Fruit fly (Drosophila melanogaster) whole organism, embryonic: ENCODE measurements around the gene dome.

ENCODE experiments used
- ATbp ChIP-seq: fragments of 200-800 bp; sonication (Bioruptor generic); optimal IDR thresholded peaks from 2 replicates; lab custom pipeline; 2017; ENCODE audit warnings: missing biosample characterization, mild to moderate bottlenecking, missing genetic modification characterization, missing genetic modification reagents
- Atf-2 ChIP-seq: fragments of 200-800 bp; sonication (Bioruptor generic); optimal IDR thresholded peaks from 2 replicates; lab custom pipeline; 2016; ENCODE audit warnings: missing biosample characterization, missing genetic modification characterization
- Awh ChIP-seq: fragments of 200-800 bp; sonication (Bioruptor generic); IDR thresholded peaks from 2 replicates; pipeline ENCODE4, ENCODE4 v1.3.6; 2022; ENCODE audit warnings: missing biosample characterization, missing genetic modification characterization
- CG10979 ChIP-seq: fragments of 200-800 bp; sonication (Bioruptor generic); optimal IDR thresholded peaks from 2 replicates; lab custom pipeline; 2018; ENCODE audit warnings: missing biosample characterization, mild to moderate bottlenecking, missing genetic modification characterization, moderate library complexity
- CG11723 ChIP-seq: fragments of 200-800 bp; sonication (Bioruptor generic); optimal IDR thresholded peaks from 2 replicates; lab custom pipeline; 2017; ENCODE audit warnings: missing biosample characterization, mild to moderate bottlenecking, missing genetic modification characterization
- CG12155 ChIP-seq: fragments of 200-800 bp; sonication (Bioruptor generic); optimal IDR thresholded peaks from 3 replicates; lab custom pipeline; 2016; ENCODE audit warnings: missing biosample characterization, missing genetic modification characterization
- CG12219 ChIP-seq: fragments of 200-800 bp; sonication (Bioruptor generic); optimal IDR thresholded peaks from 3 replicates; lab custom pipeline; 2018; ENCODE audit warnings: missing biosample characterization, mild to moderate bottlenecking, missing genetic modification characterization
- CG12659 ChIP-seq: fragments of 200-800 bp; sonication (Bioruptor generic); optimal IDR thresholded peaks from 3 replicates; lab custom pipeline; 2017; ENCODE audit warnings: mild to moderate bottlenecking, missing biosample characterization, missing genetic modification reagents, missing genetic modification characterization
- CG14014 ChIP-seq: fragments of 200-800 bp; sonication (Bioruptor generic); IDR thresholded peaks from 2 replicates; pipeline ENCODE4 v1.3.6; 2022; ENCODE audit warnings: missing biosample characterization, missing genetic modification characterization
- CG17385 ChIP-seq: fragments of 200-800 bp; sonication (Bioruptor generic); optimal IDR thresholded peaks from 3 replicates; lab custom pipeline; 2018; ENCODE audit warnings: missing biosample characterization, mild to moderate bottlenecking, missing genetic modification characterization
- CG2678 ChIP-seq: fragments of 200-800 bp; sonication (Bioruptor generic); optimal IDR thresholded peaks from 3 replicates; lab custom pipeline; 2019; ENCODE audit warnings: missing biosample characterization, mild to moderate bottlenecking, missing genetic modification characterization, moderate library complexity
- CG32532 ChIP-seq: fragments of 200-800 bp; sonication (Bioruptor generic); IDR thresholded peaks from 2 replicates; pipeline ENCODE4 v1.3.6; 2022; ENCODE audit warnings: missing biosample characterization, missing genetic modification characterization
- CG3838 ChIP-seq: fragments of 200-800 bp; sonication (Bioruptor generic); optimal IDR thresholded peaks from 3 replicates; lab custom pipeline; 2016; ENCODE audit warnings: missing biosample characterization, missing genetic modification characterization
- CG3995 ChIP-seq: fragments of 200-800 bp; sonication (Bioruptor generic); optimal IDR thresholded peaks from 3 replicates; lab custom pipeline; 2016; ENCODE audit warnings: missing biosample characterization, missing genetic modification characterization
- CG4707 ChIP-seq: fragments of 200-800 bp; sonication (Bioruptor generic); optimal IDR thresholded peaks from 2 replicates; lab custom pipeline; 2018; ENCODE audit warnings: missing biosample characterization, mild to moderate bottlenecking, missing genetic modification characterization, moderate library complexity
- CG4730 ChIP-seq: fragments of 200-800 bp; sonication (Bioruptor generic); IDR thresholded peaks from 2 replicates; pipeline ENCODE4 v1.3.6; 2022; ENCODE audit warnings: missing biosample characterization, missing genetic modification characterization
- CG6254 ChIP-seq: fragments of 200-800 bp; sonication (Bioruptor generic); optimal IDR thresholded peaks from 3 replicates; lab custom pipeline; 2017; ENCODE audit warnings: mild to moderate bottlenecking, missing biosample characterization, missing genetic modification reagents, missing genetic modification characterization
- CG6272 ChIP-seq: fragments of 200-800 bp; sonication (Bioruptor generic); IDR thresholded peaks from 2 replicates; pipeline ENCODE4 v1.3.6; 2022; ENCODE audit warnings: missing biosample characterization, missing genetic modification characterization
- CG6683 ChIP-seq: fragments of 200-800 bp; sonication (Bioruptor generic); optimal IDR thresholded peaks from 2 replicates; lab custom pipeline; 2017; ENCODE audit warnings: missing biosample characterization, mild to moderate bottlenecking, missing genetic modification characterization, missing genetic modification reagents
- CG8089 ChIP-seq: fragments of 200-800 bp; sonication (Bioruptor generic); optimal IDR thresholded peaks from 3 replicates; lab custom pipeline; 2016; ENCODE audit warnings: missing biosample characterization, missing genetic modification characterization
- CG8281 ChIP-seq: fragments of 200-800 bp; sonication (Bioruptor generic); optimal IDR thresholded peaks from 2 replicates; lab custom pipeline; 2018; ENCODE audit warnings: missing biosample characterization, mild to moderate bottlenecking, missing genetic modification characterization, moderate library complexity
- CG8944 ChIP-seq: fragments of 200-800 bp; sonication (Bioruptor generic); optimal IDR thresholded peaks from 3 replicates; lab custom pipeline; 2016; ENCODE audit warnings: missing biosample characterization, missing genetic modification characterization
- Chrac-16 ChIP-seq: fragments of 200-800 bp; sonication (Bioruptor generic); optimal IDR thresholded peaks from 3 replicates; lab custom pipeline; 2016; ENCODE audit warnings: missing biosample characterization, missing genetic modification characterization
- CrebB ChIP-seq: fragments of 200-800 bp; sonication (Bioruptor generic); optimal IDR thresholded peaks from 3 replicates; lab custom pipeline; 2018; ENCODE audit warnings: missing biosample characterization, mild to moderate bottlenecking, missing genetic modification characterization
- Dip2 ChIP-seq: fragments of 200-800 bp; sonication (Bioruptor generic); IDR thresholded peaks from 2 replicates; pipeline ENCODE4 v1.3.6; 2022; ENCODE audit warnings: missing biosample characterization, missing genetic modification characterization
- Dip3 ChIP-seq: fragments of 200-800 bp; sonication (Bioruptor generic); optimal IDR thresholded peaks from 3 replicates; lab custom pipeline; 2016; ENCODE audit warnings: missing biosample characterization, missing genetic modification characterization
- E2f1 ChIP-seq: fragments of 200-800 bp; sonication (Bioruptor generic); IDR thresholded peaks from 2 replicates; pipeline ENCODE4 v1.3.6; 2022; ENCODE audit warnings: missing biosample characterization, missing genetic modification characterization
- HLHmδ ChIP-seq: fragments of 200-800 bp; sonication (Bioruptor generic); optimal IDR thresholded peaks from 2 replicates; lab custom pipeline; 2018; ENCODE audit warnings: missing biosample characterization, mild to moderate bottlenecking, missing genetic modification characterization, moderate library complexity
- Lhr ChIP-seq: fragments of 200-800 bp; sonication (Bioruptor generic); optimal IDR thresholded peaks from 3 replicates; lab custom pipeline; 2017; ENCODE audit warnings: mild to moderate bottlenecking, missing biosample characterization, missing genetic modification reagents, missing genetic modification characterization
- Mad ChIP-seq: fragments of 200-800 bp; sonication (Bioruptor generic); optimal IDR thresholded peaks from 2 replicates; lab custom pipeline; 2016; ENCODE audit warnings: missing biosample characterization, missing genetic modification characterization
- TFAM ChIP-seq: fragments of 200-800 bp; sonication (Bioruptor generic); optimal IDR thresholded peaks from 2 replicates; lab custom pipeline; 2017; ENCODE audit warnings: missing biosample characterization, missing genetic modification characterization, inconsistent platforms
- al ChIP-seq: fragments of 200-800 bp; sonication (Bioruptor generic); IDR thresholded peaks from 2 replicates; pipeline ENCODE4 v1.3.6; 2022; ENCODE audit warnings: missing biosample characterization, missing genetic modification characterization
- bbx ChIP-seq: fragments of 200-800 bp; sonication (Bioruptor generic); IDR thresholded peaks from 2 replicates; pipeline ENCODE4 v1.3.6; 2022; ENCODE audit warnings: missing biosample characterization, missing genetic modification characterization; ENCODE audit not compliant: partially characterized antibody
- cato ChIP-seq: fragments of 200-800 bp; sonication (Bioruptor generic); optimal IDR thresholded peaks from 2 replicates; lab custom pipeline; 2016; ENCODE audit warnings: missing biosample characterization, missing genetic modification characterization, borderline replicate concordance
- da ChIP-seq: fragments of 200-800 bp; sonication (Bioruptor generic); optimal IDR thresholded peaks from 2 replicates; lab custom pipeline; 2016; ENCODE audit warnings: missing biosample characterization, missing genetic modification characterization
- dan ChIP-seq: fragments of 200-800 bp; sonication (Bioruptor generic); IDR thresholded peaks from 2 replicates; pipeline ENCODE4 v1.3.6; 2022; ENCODE audit warnings: missing biosample characterization, missing genetic modification characterization
- fd96Cb ChIP-seq: fragments of 200-800 bp; sonication (Bioruptor generic); optimal IDR thresholded peaks from 2 replicates; lab custom pipeline; 2018; ENCODE audit warnings: missing biosample characterization, mild to moderate bottlenecking, missing genetic modification characterization, moderate library complexity
- fru ChIP-seq: fragments of >200 bp; optimal IDR thresholded peaks from 2 replicates; lab custom pipeline; 2017
- gcm2 ChIP-seq: fragments of 200-800 bp; sonication (Bioruptor generic); optimal IDR thresholded peaks from 2 replicates; lab custom pipeline; 2016; ENCODE audit warnings: missing biosample characterization, missing genetic modification characterization
- grau ChIP-seq: fragments of 200-800 bp; optimal IDR thresholded peaks from 3 replicates; lab custom pipeline; 2019; ENCODE audit warnings: missing biosample characterization, mild to moderate bottlenecking, missing genetic modification characterization, moderate library complexity
- grn ChIP-seq: fragments of 200-800 bp; sonication (Bioruptor generic); optimal IDR thresholded peaks from 3 replicates; lab custom pipeline; 2017; ENCODE audit warnings: missing biosample characterization, missing genetic modification characterization
- inv ChIP-seq: fragments of 200-800 bp; sonication (Bioruptor generic); IDR thresholded peaks from 2 replicates; pipeline ENCODE4 v1.3.6; 2022; ENCODE audit warnings: missing biosample characterization, missing genetic modification characterization; ENCODE audit not compliant: partially characterized antibody
- kah ChIP-seq: fragments of 200-800 bp; sonication (Bioruptor generic); optimal IDR thresholded peaks from 2 replicates; lab custom pipeline; 2018; ENCODE audit warnings: missing biosample characterization, mild to moderate bottlenecking, missing genetic modification characterization
- lilli ChIP-seq: fragments of 200-800 bp; sonication (Bioruptor generic); optimal IDR thresholded peaks from 3 replicates; lab custom pipeline; 2016; ENCODE audit warnings: missing biosample characterization, missing genetic modification characterization
- nau ChIP-seq: fragments of 200-800 bp; sonication (Bioruptor generic); optimal IDR thresholded peaks from 3 replicates; lab custom pipeline; 2017; ENCODE audit warnings: missing biosample characterization, mild to moderate bottlenecking, missing genetic modification characterization, missing genetic modification reagents
- onecut ChIP-seq: fragments of 200-800 bp; sonication (Bioruptor generic); IDR thresholded peaks from 2 replicates; pipeline ENCODE4 v1.3.6; 2022; ENCODE audit warnings: missing biosample characterization, missing genetic modification characterization
- org-1 ChIP-seq: fragments of 200-800 bp; sonication (Bioruptor generic); optimal IDR thresholded peaks from 2 replicates; lab custom pipeline; 2017; ENCODE audit warnings: missing biosample characterization, missing genetic modification characterization
- phol ChIP-seq: fragments of 200-800 bp; sonication (Bioruptor generic); optimal IDR thresholded peaks from 3 replicates; lab custom pipeline; 2018; ENCODE audit warnings: missing biosample characterization, mild to moderate bottlenecking, missing genetic modification characterization, moderate library complexity
- rib ChIP-seq: fragments of 200-800 bp; sonication (Bioruptor generic); IDR thresholded peaks from 2 replicates; pipeline ENCODE4 v1.3.6; 2022; ENCODE audit warnings: missing biosample characterization, missing genetic modification characterization
- run ChIP-seq: fragments of 200-800 bp; sonication (Bioruptor generic); optimal IDR thresholded peaks from 3 replicates; lab custom pipeline; 2018; ENCODE audit warnings: missing biosample characterization, mild to moderate bottlenecking, missing genetic modification characterization
- wor ChIP-seq: fragments of 200-800 bp; sonication (Bioruptor generic); IDR thresholded peaks from 2 replicates; pipeline ENCODE4 v1.3.6; 2022; ENCODE audit warnings: missing biosample characterization, missing genetic modification characterization

The dome gene

dm6 chrX:19668405-19668804, 14.9 kb downstream of the dome start (continued):
- TF ChIP-seq ATbp (GFP tag; lab: Kevin White, UChicago) = peak; percentile 96
- peak; percentile 95 for TF ChIP-seq CG2678 (tag; lab: Kevin White, UChicago)
- peak; percentile 93 for TF ChIP-seq fd96Cb (tag; lab: Kevin White, UChicago)
- TF ChIP-seq TFAM = peak; percentile 62
- peak; percentile 96 for TF ChIP-seq Mad
- TF ChIP-seq run (tag; lab: Kevin White, UChicago) = peak; percentile 84
- peak; percentile 99 for TF ChIP-seq lilli (GFP tag; lab: Kevin White, UChicago)
- TF ChIP-seq HLHmδ = peak; percentile 44
- TF ChIP-seq E2f1 (GFP tag; lab: Robert Waterston, UW) = peak; percentile 87
- peak; percentile 45; the same call in 1 of the 2 replicates for TF ChIP-seq Dip2 (GFP tag; lab: Robert Waterston, UW)
- TF ChIP-seq Awh (GFP tag; lab: Robert Waterston, UW) = peak; percentile 92
- TF ChIP-seq CG6683 (GFP tag; lab: Kevin White, UChicago) = peak; percentile 78
- peak; percentile 97 for TF ChIP-seq Atf-2 (GFP tag; lab: Kevin White, UChicago)
- peak; percentile 96 for TF ChIP-seq onecut (GFP tag; lab: Robert Waterston, UW)
- peak; percentile 96 for TF ChIP-seq CG11723 (GFP tag; lab: Kevin White, UChicago)
- TF ChIP-seq CG4730 (GFP tag; lab: Robert Waterston, UW) = peak; percentile 90
- TF ChIP-seq CG6254 = peak; percentile 91
- peak; percentile 89 for TF ChIP-seq wor (GFP tag; lab: Robert Waterston, UW)
- peak; percentile 94 for TF ChIP-seq CG17385 (GFP tag; lab: Kevin White, UChicago)
- peak; percentile 94 for TF ChIP-seq CrebB (tag; lab: Kevin White, UChicago)
- TF ChIP-seq grau = peak; percentile 100
- TF ChIP-seq CG4707 (GFP tag; lab: Kevin White, UChicago) = peak; percentile 93
- TF ChIP-seq CG12659 = peak; percentile 96
- peak; percentile 98 for TF ChIP-seq Dip3 (GFP tag; lab: Kevin White, UChicago)
- no peak for TF ChIP-seq inv (GFP tag; lab: Robert Waterston, UW)
- peak; percentile 91 for TF ChIP-seq dan
- peak; percentile 96 for TF ChIP-seq org-1 (GFP tag; lab: Kevin White, UChicago)
- TF ChIP-seq CG6272 (GFP tag; lab: Robert Waterston, UW) = peak; percentile 88
- TF ChIP-seq CG8281 (tag; lab: Kevin White, UChicago) = peak; percentile 86
- peak; percentile 93 for TF ChIP-seq CG32532 (GFP tag; lab: Robert Waterston, UW)
- peak; percentile 93 for TF ChIP-seq CG10979
- peak; percentile 95 for TF ChIP-seq CG12155
- peak; percentile 98 for TF ChIP-seq CG8944
- peak; percentile 82 for TF ChIP-seq cato
- TF ChIP-seq phol (tag; lab: Kevin White, UChicago) = peak; percentile 91
- no peak for TF ChIP-seq nau
- peak; percentile 88 for TF ChIP-seq gcm2 (GFP tag; lab: Kevin White, UChicago)
- TF ChIP-seq grn (GFP tag; lab: Kevin White, UChicago) = peak; percentile 87
- TF ChIP-seq CG3995 (GFP tag; lab: Kevin White, UChicago) = peak; percentile 73
- peak; percentile 98 for TF ChIP-seq Chrac-16 (GFP tag; lab: Kevin White, UChicago)
- peak; percentile 93 for TF ChIP-seq da (GFP tag; lab: Kevin White, UChicago)
- peak; percentile 90 for TF ChIP-seq Lhr
- peak; percentile 96 for TF ChIP-seq CG8089 (GFP tag; lab: Kevin White, UChicago)
- TF ChIP-seq CG14014 (GFP tag; lab: Robert Waterston, UW) = peak; percentile 96
- peak; percentile 78 for TF ChIP-seq kah (GFP tag; lab: Kevin White, UChicago)
- peak; percentile 89 for TF ChIP-seq CG3838 (GFP tag; lab: Kevin White, UChicago)
- TF ChIP-seq fru (lab: Kevin White, UChicago) = no peak
- peak; percentile 87 for TF ChIP-seq rib (GFP tag; lab: Robert Waterston, UW)
- TF ChIP-seq CG12219 (GFP tag; lab: Kevin White, UChicago) = peak; percentile 97
- TF ChIP-seq bbx (GFP tag; lab: Robert Waterston, UW) = no peak
- TF ChIP-seq al (GFP tag; lab: Robert Waterston, UW) = peak; percentile 84
